Fruit fly (Drosophila melanogaster) Kc167 (cell line): ENCODE data around the gene CG32107.

Experiments
- Myc ChIP-seq: fragments of >200 bp; optimal IDR thresholded peaks from 2 replicates; lab custom pipeline; 2017; ENCODE audit warnings: missing external identifiers
- Sin3A ChIP-seq: fragments of >200 bp; optimal IDR thresholded peaks from 2 replicates; lab custom pipeline; 2018; ENCODE audit warnings: missing external identifiers
- h ChIP-seq: fragments of >200 bp; optimal IDR thresholded peaks from 3 replicates; lab custom pipeline; 2018; ENCODE audit warnings: missing external identifiers
- insv ChIP-seq: fragments of >200 bp; optimal IDR thresholded peaks from 3 replicates; lab custom pipeline; 2018; ENCODE audit warnings: missing external identifiers
- psq ChIP-seq: fragments of >200 bp; optimal IDR thresholded peaks from 2 replicates; lab custom pipeline; 2017; ENCODE audit warnings: missing external identifiers
- ttk ChIP-seq: sonication (Bioruptor generic); optimal IDR thresholded peaks from 2 replicates; lab custom pipeline; 2017; ENCODE audit warnings: missing external identifiers

DNA sequence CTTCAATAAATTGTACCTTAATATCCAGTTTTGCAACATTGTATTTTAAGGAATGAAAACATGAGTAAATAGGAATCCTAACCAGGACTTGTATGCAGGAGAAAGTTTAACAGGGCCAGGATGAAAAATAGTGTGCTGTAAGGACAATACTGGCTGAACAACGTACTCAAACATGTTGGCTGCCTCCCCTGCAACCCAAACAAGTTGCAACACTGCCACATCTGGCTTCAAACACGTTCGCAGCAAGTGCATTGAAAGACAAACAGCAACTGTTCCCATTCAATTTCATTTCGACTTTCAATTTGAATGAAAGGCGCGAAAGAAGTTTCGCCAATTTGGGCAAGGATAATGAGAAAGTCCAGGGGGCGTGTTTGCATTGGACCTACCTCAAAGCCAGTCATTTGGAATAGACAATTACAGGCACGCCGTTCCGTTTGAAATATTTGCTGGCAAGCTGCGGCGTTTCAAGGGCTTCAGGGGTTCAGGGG, 6.9 kb upstream of the CG32107 start:
- TF ChIP-seq insv (lab: Kevin White, UChicago) (no peak), ttk (lab: Kevin White, UChicago) (no peak), psq (lab: Kevin White, UChicago) (no peak), Myc (lab: Kevin White, UChicago) (no peak), Sin3A (lab: Kevin White, UChicago) (no peak), h (lab: Kevin White, UChicago) (no peak)
